Fruit fly (Drosophila melanogaster) whole organism, prepupa: ENCODE results near the gene CG14431.
A peak's percentile ranks its signal among the peaks of the same experiment; 100 is the strongest.

ENCODE experiments used
- CG11762 ChIP-seq: fragments of 200-800 bp; sonication (Bioruptor generic); optimal IDR thresholded peaks from 3 replicates; lab custom pipeline; 2016; ENCODE audit warnings: missing biosample characterization, missing genetic modification characterization; ENCODE audit not compliant: insufficient read depth
- CG32006 ChIP-seq: fragments of 200-800 bp; sonication (Bioruptor generic); optimal IDR thresholded peaks from 3 replicates; lab custom pipeline; 2017; ENCODE audit warnings: missing biosample characterization, mild to moderate bottlenecking, missing genetic modification characterization
- CG6854 ChIP-seq: fragments of 200-800 bp; sonication (Bioruptor generic); optimal IDR thresholded peaks from 2 replicates; lab custom pipeline; 2017; ENCODE audit warnings: missing biosample characterization, mild to moderate bottlenecking, missing genetic modification characterization
- Gug ChIP-seq: fragments of 200-800 bp; sonication (Bioruptor generic); IDR thresholded peaks from 2 replicates; pipeline ENCODE4 v1.3.6; 2022; ENCODE audit warnings: missing biosample characterization, missing genetic modification characterization
- Smox ChIP-seq: fragments of 200-800 bp; sonication (Bioruptor generic); optimal IDR thresholded peaks from 3 replicates; lab custom pipeline; 2016; ENCODE audit warnings: missing biosample characterization, missing genetic modification characterization
- Sox14 ChIP-seq: fragments of 200-800 bp; sonication (Bioruptor generic); optimal IDR thresholded peaks from 3 replicates; lab custom pipeline; 2016; ENCODE audit warnings: missing biosample characterization, missing genetic modification characterization
- acj6 ChIP-seq: fragments of 200-800 bp; sonication (Bioruptor generic); optimal IDR thresholded peaks from 3 replicates; lab custom pipeline; 2016; ENCODE audit warnings: missing biosample characterization, missing genetic modification characterization
- svp ChIP-seq: fragments of 200-800 bp; sonication (Bioruptor generic); peaks from one replicate; lab custom pipeline; 2016; ENCODE audit warnings: missing biosample characterization, missing genetic modification characterization

dm6 chrX:6973340-6973739 lies 65.3 kb downstream of the CG14431 start, which contains the start of gene CG3040:
- TF ChIP-seq CG6854 (GFP tag; lab: Kevin White, UChicago) (no peak), Sox14 (GFP tag; lab: Kevin White, UChicago) (peak; percentile 16), svp (GFP tag; lab: Kevin White, UChicago) (peak; percentile 54), Smox (GFP tag; lab: Kevin White, UChicago) (peak; percentile 41), CG11762 (GFP tag; lab: Kevin White, UChicago) (no peak), acj6 (GFP tag; lab: Kevin White, UChicago) (no peak), CG32006 (GFP tag; lab: Kevin White, UChicago) (peak; percentile 0), Gug (GFP tag; lab: Robert Waterston, UW) (no peak)
